Worm (Caenorhabditis elegans) whole organism, midembryonic: Measurements from ENCODE around the gene rgs-1.

Experiments
- T22C8.4 ChIP-seq: fragments of 200-800 bp; sonication (Bioruptor generic); IDR thresholded peaks from 2 replicates; pipeline ENCODE4 v1.3.6; 2022; ENCODE audit warnings: missing genetic modification characterization, missing compliant biosample characterization
- ref-1 ChIP-seq: fragments of 200-800 bp; sonication (Bioruptor generic); conservative IDR thresholded peaks from 2 replicates; pipeline ENCODE4 v1.3.6; 2022; ENCODE audit warnings: missing genetic modification reagents, missing genetic modification characterization, missing compliant biosample characterization

DNA sequence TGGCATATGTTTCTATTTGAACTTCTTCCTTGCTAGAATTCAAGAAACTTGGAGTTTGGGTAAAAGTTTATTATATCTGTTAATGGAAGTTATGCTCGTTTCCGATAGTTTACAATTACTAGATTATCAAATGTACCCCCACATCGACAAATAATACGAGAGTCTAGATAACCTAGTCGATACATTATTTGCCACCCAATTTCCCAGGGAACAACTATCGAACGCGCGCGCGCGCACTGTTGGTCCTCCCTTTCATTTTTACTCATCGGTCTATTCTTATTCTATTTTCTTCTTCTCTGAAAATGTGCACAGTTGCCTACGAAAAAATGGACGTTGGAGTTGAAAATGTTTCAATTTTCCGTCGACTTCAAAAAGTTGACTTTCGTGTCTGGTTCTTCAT, 44.2 kb upstream of the rgs-1 start, which contains the start of gene T16G12.13:
- TF ChIP-seq T22C8.4 (GFP tag; lab: Robert Waterston, UW) (no peak), ref-1 (GFP tag; lab: Robert Waterston, UW) (no peak)
